Worm (Caenorhabditis elegans) whole organism, L1 larva: Measurements from ENCODE around the gene F10E7.5.
A peak's percentile ranks its signal among the peaks of the same experiment; 100 is the strongest.

Experiments used
- C04F5.9 ChIP-seq: sonication (generic microtip); optimal IDR thresholded peaks from 2 replicates; lab custom pipeline; 2016; ENCODE audit warnings: missing genetic modification characterization, missing compliant biosample characterization
- C34B4.2 ChIP-seq: sonication (generic microtip); optimal IDR thresholded peaks from 2 replicates; lab custom pipeline; 2017; ENCODE audit warnings: mild to moderate bottlenecking, missing genetic modification characterization, missing compliant biosample characterization
- F16B12.6 ChIP-seq: fragments of 150-350 bp; optimal IDR thresholded peaks from 2 replicates; lab custom pipeline; 2014; ENCODE audit warnings: missing biosample characterization, missing genetic modification characterization
- Y116A8C.19 ChIP-seq: sonication (generic microtip); optimal IDR thresholded peaks from 2 replicates; lab custom pipeline; 2016; ENCODE audit warnings: missing compliant biosample characterization, missing genetic modification characterization, borderline replicate concordance
- alr-1 ChIP-seq: fragments of 200-800 bp; sonication (Bioruptor generic); optimal IDR thresholded peaks from 2 replicates; lab custom pipeline; 2018; ENCODE audit warnings: borderline replicate concordance, mild to moderate bottlenecking, missing genetic modification characterization, missing compliant biosample characterization
- aly-2 ChIP-seq: fragments of 150-350 bp; optimal IDR thresholded peaks from 2 replicates; lab custom pipeline; 2014; ENCODE audit warnings: missing biosample characterization, missing genetic modification characterization
- blmp-1 ChIP-seq: fragments of 150-350 bp; optimal IDR thresholded peaks from 2 replicates; lab custom pipeline; 2014; ENCODE audit warnings: missing biosample characterization, missing genetic modification characterization
- ceh-8 ChIP-seq: fragments of 200-800 bp; sonication (Bioruptor generic); optimal IDR thresholded peaks from 2 replicates; lab custom pipeline; 2018; ENCODE audit warnings: mild to moderate bottlenecking, missing genetic modification characterization, moderate library complexity, missing compliant biosample characterization
- ceh-82 ChIP-seq, 3 experiments: fragments of 150-350 bp in 1 of 3; sonication (generic microtip) in 2 of 3; optimal IDR thresholded peaks; 2 replicates each; lab custom pipeline; 2014 to 2017; ENCODE audit warnings: missing biosample characterization in 3 of 3, missing genetic modification characterization in 3 of 3
- ceh-90 ChIP-seq: sonication (generic microtip); optimal IDR thresholded peaks from 2 replicates; lab custom pipeline; 2016; ENCODE audit warnings: missing genetic modification characterization, missing compliant biosample characterization
- dsc-1 ChIP-seq: sonication (generic microtip); optimal IDR thresholded peaks from 2 replicates; lab custom pipeline; 2016; ENCODE audit warnings: mild to moderate bottlenecking, missing genetic modification characterization, missing compliant biosample characterization
- efl-3 ChIP-seq: fragments of 200-800 bp; sonication (Bioruptor generic); optimal IDR thresholded peaks from 2 replicates; lab custom pipeline; 2018; ENCODE audit warnings: mild to moderate bottlenecking, missing genetic modification characterization, missing compliant biosample characterization
- egl-13 ChIP-seq: sonication (generic microtip); optimal IDR thresholded peaks from 2 replicates; lab custom pipeline; 2016; ENCODE audit warnings: missing genotype, missing genetic modification reagents, missing genetic modification characterization, missing compliant biosample characterization
- egl-27 ChIP-seq, 2 experiments: fragments of 150-350 bp in 1 of 2; sonication (generic microtip); optimal IDR thresholded peaks; 3 replicates each; lab custom pipeline; 2017 to 2018; ENCODE audit warnings: missing biosample characterization in 2 of 2, missing genetic modification characterization in 2 of 2, missing genetic modification reagents in 2 of 2
- elt-2 ChIP-seq: sonication (generic microtip); optimal IDR thresholded peaks from 2 replicates; lab custom pipeline; 2016; ENCODE audit warnings: missing genetic modification characterization, mild to moderate bottlenecking, inconsistent platforms, missing compliant biosample characterization, missing genetic modification reagents
- elt-3 ChIP-seq, 6 experiments: fragments of 150-350 bp in 1 of 6; sonication (generic microtip); optimal IDR thresholded peaks; 2 replicates each; lab custom pipeline; 2017 to 2018; ENCODE audit warnings: missing biosample characterization in 6 of 6, missing genetic modification characterization in 6 of 6, inconsistent platforms in 1 of 6
- fkh-4 ChIP-seq: sonication (generic microtip); optimal IDR thresholded peaks from 2 replicates; lab custom pipeline; 2016; ENCODE audit warnings: missing compliant biosample characterization, missing genetic modification characterization, borderline replicate concordance
- fkh-8 ChIP-seq: sonication (generic microtip); optimal IDR thresholded peaks from 2 replicates; lab custom pipeline; 2016; ENCODE audit warnings: mild to moderate bottlenecking, missing genetic modification characterization, missing compliant biosample characterization
- fos-1 ChIP-seq: fragments of 150-350 bp; optimal IDR thresholded peaks from 2 replicates; lab custom pipeline; 2014; ENCODE audit warnings: missing biosample characterization, missing genetic modification characterization
- grh-1 ChIP-seq: fragments of 200-800 bp; sonication (Bioruptor generic); IDR thresholded peaks from 2 replicates; pipeline ENCODE4 v1.3.6; 2022; ENCODE audit warnings: missing genetic modification reagents, missing genetic modification characterization, missing compliant biosample characterization
- hlh-17 ChIP-seq: fragments of 200-800 bp; sonication (Bioruptor generic); optimal IDR thresholded peaks from 2 replicates; lab custom pipeline; 2018; ENCODE audit warnings: missing genetic modification characterization, mild to moderate bottlenecking, missing compliant biosample characterization, moderate library complexity, borderline replicate concordance
- hlh-4 ChIP-seq: sonication (generic microtip); optimal IDR thresholded peaks from 2 replicates; lab custom pipeline; 2016; ENCODE audit warnings: mild to moderate bottlenecking, missing genetic modification characterization, missing compliant biosample characterization
- isw-1 ChIP-seq: fragments of 200-800 bp; sonication (Bioruptor generic); IDR thresholded peaks from 2 replicates; pipeline ENCODE4 v1.3.6; 2022; ENCODE audit warnings: missing genetic modification characterization, missing compliant biosample characterization
- lin-13 ChIP-seq: fragments of 150-350 bp; optimal IDR thresholded peaks from 2 replicates; lab custom pipeline; 2014; ENCODE audit warnings: missing biosample characterization, missing genetic modification reagents, missing genetic modification characterization
- lin-15B ChIP-seq: fragments of 150-350 bp; sonication (generic microtip); optimal IDR thresholded peaks from 3 replicates; lab custom pipeline; 2014; ENCODE audit warnings: missing biosample characterization, missing genetic modification characterization
- lin-35 ChIP-seq, 2 experiments: fragments of 150-350 bp; optimal IDR thresholded peaks; 2 replicates each; lab custom pipeline; 2014; ENCODE audit warnings: missing biosample characterization in 2 of 2, missing genetic modification characterization in 2 of 2, missing genetic modification reagents in 2 of 2
- lin-39 ChIP-seq: fragments of 150-350 bp; optimal IDR thresholded peaks from 2 replicates; lab custom pipeline; 2014; ENCODE audit warnings: missing biosample characterization, missing genetic modification reagents, missing genetic modification characterization
- mab-9 ChIP-seq: fragments of 200-800 bp; sonication (Bioruptor generic); IDR thresholded peaks from 2 replicates; pipeline ENCODE4 v1.3.6; 2022; ENCODE audit warnings: missing genetic modification reagents, missing genetic modification characterization, missing compliant biosample characterization
- mef-2 ChIP-seq: fragments of 150-350 bp; optimal IDR thresholded peaks from 2 replicates; lab custom pipeline; 2014; ENCODE audit warnings: missing biosample characterization, missing genetic modification characterization
- mep-1 ChIP-seq: fragments of 150-350 bp; optimal IDR thresholded peaks from 2 replicates; lab custom pipeline; 2014; ENCODE audit warnings: missing biosample characterization, missing genetic modification characterization
- nhr-11 ChIP-seq: fragments of 150-350 bp; optimal IDR thresholded peaks from 2 replicates; lab custom pipeline; 2014; ENCODE audit warnings: missing biosample characterization, missing genetic modification characterization
- nhr-20 ChIP-seq: sonication (generic microtip); optimal IDR thresholded peaks from 2 replicates; lab custom pipeline; 2016; ENCODE audit warnings: mild to moderate bottlenecking, missing genetic modification characterization, missing compliant biosample characterization
- nhr-237 ChIP-seq: fragments of 150-350 bp; optimal IDR thresholded peaks from 2 replicates; lab custom pipeline; 2014; ENCODE audit warnings: missing biosample characterization, missing genetic modification characterization
- nhr-47 ChIP-seq: sonication (generic microtip); optimal IDR thresholded peaks from 2 replicates; lab custom pipeline; 2016; ENCODE audit warnings: mild to moderate bottlenecking, missing genetic modification characterization, moderate library complexity, missing compliant biosample characterization
- nhr-71 ChIP-seq: sonication (generic microtip); optimal IDR thresholded peaks from 2 replicates; lab custom pipeline; 2016; ENCODE audit warnings: mild to moderate bottlenecking, missing genetic modification characterization, moderate library complexity, missing compliant biosample characterization
- nhr-76 ChIP-seq: sonication (generic microtip); optimal IDR thresholded peaks from 2 replicates; lab custom pipeline; 2017; ENCODE audit warnings: missing biosample characterization, missing genetic modification characterization
- nhr-84 ChIP-seq: sonication (generic microtip); optimal IDR thresholded peaks from 2 replicates; lab custom pipeline; 2017; ENCODE audit warnings: missing biosample characterization, missing genetic modification characterization
- nhr-85 ChIP-seq: sonication (generic microtip); peaks from one replicate; lab custom pipeline; 2016; ENCODE audit warnings: missing genetic modification characterization, inconsistent platforms, missing compliant biosample characterization
- nhr-90 ChIP-seq: sonication (generic microtip); optimal IDR thresholded peaks from 2 replicates; lab custom pipeline; 2016; ENCODE audit warnings: mild to moderate bottlenecking, missing genetic modification characterization, missing compliant biosample characterization; ENCODE audit not compliant: poor library complexity
- pag-3 ChIP-seq: sonication (generic microtip); optimal IDR thresholded peaks from 2 replicates; lab custom pipeline; 2017; ENCODE audit warnings: missing genetic modification characterization, mild to moderate bottlenecking, missing compliant biosample characterization, antibody characterized with exemption, borderline replicate concordance; ENCODE audit not compliant: insufficient read depth
- pax-3 ChIP-seq: fragments of 200-800 bp; sonication (Bioruptor generic); optimal IDR thresholded peaks from 2 replicates; lab custom pipeline; 2018; ENCODE audit warnings: mild to moderate bottlenecking, missing genetic modification characterization, moderate library complexity, missing compliant biosample characterization
- pqm-1 ChIP-seq: sonication (generic microtip); optimal IDR thresholded peaks from 3 replicates; lab custom pipeline; 2017; ENCODE audit warnings: missing biosample characterization, missing genetic modification characterization
- skn-1 ChIP-seq: fragments of 150-350 bp; optimal IDR thresholded peaks from 2 replicates; lab custom pipeline; 2014; ENCODE audit warnings: missing biosample characterization, missing genetic modification characterization
- snu-23 ChIP-seq: sonication (generic microtip); optimal IDR thresholded peaks from 2 replicates; lab custom pipeline; 2016; ENCODE audit warnings: missing genetic modification characterization, missing compliant biosample characterization
- sox-4 ChIP-seq: sonication (generic microtip); optimal IDR thresholded peaks from 2 replicates; lab custom pipeline; 2016; ENCODE audit warnings: missing genetic modification characterization, missing compliant biosample characterization
- tbx-2 ChIP-seq: sonication (generic microtip); optimal IDR thresholded peaks from 2 replicates; lab custom pipeline; 2016; ENCODE audit warnings: missing genetic modification characterization, missing compliant biosample characterization
- tlp-1 ChIP-seq: fragments of 150-350 bp; optimal IDR thresholded peaks from 2 replicates; lab custom pipeline; 2014; ENCODE audit warnings: missing biosample characterization, missing genetic modification characterization
- unc-130 ChIP-seq: fragments of 150-350 bp; optimal IDR thresholded peaks from 2 replicates; lab custom pipeline; 2017; ENCODE audit warnings: missing biosample characterization, missing genetic modification characterization, inconsistent platforms
- unc-98 ChIP-seq: fragments of 200-800 bp; sonication (Bioruptor generic); IDR thresholded peaks from 2 replicates; pipeline ENCODE4 v1.3.6; 2022; ENCODE audit warnings: missing genetic modification characterization, missing compliant biosample characterization
- xbp-1 ChIP-seq: sonication (generic microtip); optimal IDR thresholded peaks from 2 replicates; lab custom pipeline; 2016; ENCODE audit warnings: missing genetic modification characterization, missing compliant biosample characterization
- zip-4 ChIP-seq: fragments of 200-800 bp; sonication (Bioruptor generic); optimal IDR thresholded peaks from 2 replicates; lab custom pipeline; 2018; ENCODE audit warnings: mild to moderate bottlenecking, missing genetic modification characterization, moderate library complexity, missing compliant biosample characterization
- ztf-11 ChIP-seq, 2 experiments: sonication (generic microtip); optimal IDR thresholded peaks; 2 replicates each; lab custom pipeline; 2016 to 2017; ENCODE audit warnings: missing genetic modification characterization in 2 of 2, missing biosample characterization in 1 of 2, missing compliant biosample characterization in 1 of 2
- ztf-4 ChIP-seq: fragments of 150-350 bp; optimal IDR thresholded peaks from 2 replicates; lab custom pipeline; 2014; ENCODE audit warnings: missing biosample characterization, missing genetic modification characterization

Gene F10E7.5

ce11 chrII:7111657-7112049 is at the start of gene F10E7.5:
Gene F10E7.5, plus strand, starts transcription at chrII:7111978.
- TF ChIP-seq elt-2 (tag; lab: Kevin White, UChicago) (no peak), mab-9 (GFP tag; lab: Robert Waterston, UW) (no peak), unc-130 (tag; lab: Kevin White, UChicago) (peak; percentile 40), nhr-85 (tag; lab: Kevin White, UChicago) (peak; percentile 48), nhr-47 (tag; lab: Kevin White, UChicago) (peak; percentile 55), fos-1 (tag; lab: Kevin White, UChicago) (peak; percentile 23), nhr-11 (tag; lab: Kevin White, UChicago) (no peak), lin-15B (peak; percentile 0), aly-2 (peak; percentile 40), blmp-1 (tag; lab: Kevin White, UChicago) (peak; percentile 61), lin-13 (GFP tag; lab: Kevin White, UChicago) (no peak), efl-3 (no peak), ceh-90 (tag; lab: Kevin White, UChicago) (no peak), fkh-8 (tag; lab: Kevin White, UChicago) (no peak), tlp-1 (tag; lab: Kevin White, UChicago) (no peak), ceh-82 (tag; optimal IDR thresholded peaks at IDR 0.05; lab: Kevin White, UChicago) (peak; percentile 44 to 58 (median 44)), pag-3 (no peak), C04F5.9 (no peak), nhr-90 (tag; lab: Kevin White, UChicago) (peak; percentile 33), isw-1 (peak; percentile 35; the same call in 1 of the 2 replicates), tbx-2 (tag; lab: Kevin White, UChicago) (no peak), ztf-4 (no peak), dsc-1 (tag; lab: Kevin White, UChicago) (peak; percentile 19), lin-39 (tag; lab: Kevin White, UChicago) (no peak), nhr-20 (tag; lab: Kevin White, UChicago) (peak; percentile 15), pax-3 (tag; lab: Kevin White, UChicago) (no peak), alr-1 (tag; lab: Kevin White, UChicago) (no peak), nhr-76 (tag; lab: Kevin White, UChicago) (no peak), grh-1 (GFP tag; lab: Robert Waterston, UW) (no peak), mef-2 (tag; lab: Kevin White, UChicago) (no peak), xbp-1 (tag; lab: Kevin White, UChicago) (peak; percentile 44), hlh-4 (tag; lab: Kevin White, UChicago) (no peak), nhr-71 (tag; lab: Kevin White, UChicago) (peak; percentile 53), elt-3 (tag; optimal IDR thresholded peaks at IDR 0.05; lab: Kevin White, UChicago) (no peak), pqm-1 (no peak), egl-27 (tag; optimal IDR thresholded peaks at IDR 0.05; lab: Kevin White, UChicago) (no peak), Y116A8C.19 (tag; lab: Kevin White, UChicago) (no peak), lin-35 (GFP tag; optimal IDR thresholded peaks at IDR 0.05; lab: Kevin White, UChicago) (peak; percentile 51 to 68), ceh-8 (no peak), mep-1 (tag; lab: Kevin White, UChicago) (peak; percentile 83), nhr-237 (tag; lab: Kevin White, UChicago) (no peak), snu-23 (GFP tag; lab: Kevin White, UChicago) (peak; percentile 69), F16B12.6 (tag; lab: Kevin White, UChicago) (peak; percentile 94), egl-13 (no peak), zip-4 (GFP tag; lab: Kevin White, UChicago) (no peak), unc-98 (GFP tag; lab: Robert Waterston, UW) (no peak), sox-4 (tag; lab: Kevin White, UChicago) (no peak), ztf-11 (tag; optimal IDR thresholded peaks at IDR 0.05; lab: Kevin White, UChicago) (no peak), nhr-84 (tag; lab: Kevin White, UChicago) (no peak), C34B4.2 (tag; lab: Kevin White, UChicago) (no peak), fkh-4 (tag; lab: Kevin White, UChicago) (no peak), hlh-17 (GFP tag; lab: Kevin White, UChicago) (no peak), skn-1 (tag; lab: Kevin White, UChicago) (no peak)
